Worm (Caenorhabditis elegans): ENCODE results near the gene ckr-2.
"Not testable (repeated sequence)": the region's sequence is repeated elsewhere in the genome, so short reads cannot be mapped to it uniquely, and the experiment has no call there.

DNA sequence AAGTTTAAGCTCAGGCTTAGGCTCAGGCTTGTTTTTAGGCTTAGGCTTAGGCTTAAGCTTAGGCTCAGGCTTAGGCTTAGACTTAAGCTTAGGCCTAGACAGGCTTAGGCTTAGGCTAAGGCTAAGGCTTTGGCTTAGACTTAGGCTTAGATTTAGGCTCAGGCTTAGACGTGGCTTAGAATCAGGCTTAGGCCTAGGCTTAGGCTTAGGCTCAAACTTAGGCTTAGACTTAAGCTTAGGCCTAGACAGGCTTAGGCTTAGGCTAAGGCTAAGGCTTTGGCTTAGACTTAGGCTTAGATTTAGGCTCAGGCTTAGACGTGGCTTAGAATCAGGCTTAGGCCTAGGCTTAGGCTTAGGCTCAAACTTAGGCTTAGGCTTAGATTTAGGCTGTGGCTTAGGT, 2.0 kb upstream of the ckr-2 start:
- not testable (repeated sequence) for TF ChIP-seq aly-1 (tag; optimal IDR thresholded peaks at IDR 0.05); ama-1 (optimal IDR thresholded peaks at IDR 0.05); flt-1 (GFP tag; IDR thresholded peaks at IDR 0.05)

All from whole organism, early embryonic.